Fruit fly (Drosophila melanogaster) whole organism, pupa: ENCODE data around the gene CG18528.

ENCODE experiments used
- CG10348 ChIP-seq: fragments of 200-800 bp; sonication (Bioruptor generic); IDR thresholded peaks from 2 replicates; pipeline ENCODE4 v1.3.6; 2022; ENCODE audit warnings: missing biosample characterization, missing genetic modification characterization
- D1 ChIP-seq: fragments of 200-800 bp; sonication (Bioruptor generic); optimal IDR thresholded peaks from 2 replicates; lab custom pipeline; 2018; ENCODE audit warnings: missing biosample characterization, mild to moderate bottlenecking, missing genetic modification characterization, moderate library complexity
- EcR ChIP-seq: fragments of 200-800 bp; sonication (Bioruptor generic); optimal IDR thresholded peaks from 3 replicates; lab custom pipeline; 2019; ENCODE audit warnings: missing biosample characterization, missing genetic modification characterization, mild to moderate bottlenecking, moderate library complexity, missing genetic modification reagents
- Ets98B ChIP-seq: fragments of 200-800 bp; sonication (Bioruptor generic); IDR thresholded peaks from 2 replicates; pipeline ENCODE4 v1.3.6; 2022; ENCODE audit warnings: missing biosample characterization, missing genetic modification characterization
- Pif1A ChIP-seq: fragments of 200-800 bp; sonication (Bioruptor generic); optimal IDR thresholded peaks from 3 replicates; lab custom pipeline; 2016; ENCODE audit warnings: missing biosample characterization, missing genetic modification characterization
- Pif1B ChIP-seq: fragments of 200-800 bp; sonication (Bioruptor generic); optimal IDR thresholded peaks from 3 replicates; lab custom pipeline; 2016; ENCODE audit warnings: missing biosample characterization, missing genetic modification characterization
- gl ChIP-seq: fragments of 200-800 bp; sonication (Bioruptor generic); optimal IDR thresholded peaks from 2 replicates; lab custom pipeline; 2018; ENCODE audit warnings: missing biosample characterization, mild to moderate bottlenecking, missing genetic modification characterization

DNA sequence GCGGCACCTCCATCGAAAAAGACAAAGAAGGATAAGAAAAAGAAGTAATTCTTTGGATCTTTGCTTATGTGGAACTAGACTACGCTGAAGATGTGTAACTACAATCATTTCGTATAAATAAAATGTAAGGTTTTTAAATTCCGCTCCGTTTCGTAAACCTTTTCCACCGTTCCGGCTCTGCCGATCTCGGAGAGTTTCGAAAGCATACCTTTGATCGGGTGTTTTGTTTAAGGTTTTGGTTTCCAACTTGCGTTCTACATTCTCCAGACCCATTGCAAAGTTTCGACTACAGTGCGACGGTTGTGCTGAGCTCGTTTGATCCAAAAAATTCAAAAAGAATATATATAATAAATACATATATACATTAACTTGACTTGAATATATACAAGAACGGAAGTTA lies 23.3 kb downstream of the CG18528 start, which contains the start of gene CG6432:
- TF ChIP-seq D1: no peak
- TF ChIP-seq CG10348 (GFP tag; lab: Robert Waterston, UW): no peak
- no peak for TF ChIP-seq gl (tag; lab: Kevin White, UChicago)
- TF ChIP-seq EcR (GFP tag; lab: Kevin White, UChicago): no peak
- TF ChIP-seq Pif1B: no peak
- TF ChIP-seq Pif1A (GFP tag; lab: Kevin White, UChicago): no peak
- TF ChIP-seq Ets98B (GFP tag; lab: Robert Waterston, UW): no peak
